Worm (Caenorhabditis elegans) whole organism, young adult: Measurements from ENCODE around the gene dhs-28.

Source experiments
- B0019.2 ChIP-seq: fragments of 200-800 bp; sonication (Bioruptor generic); conservative IDR thresholded peaks from 2 replicates; pipeline ENCODE4 v1.3.6; 2022; ENCODE audit warnings: missing genetic modification reagents, missing genetic modification characterization, missing compliant biosample characterization
- B0261.1 ChIP-seq: sonication (generic microtip); optimal IDR thresholded peaks from 2 replicates; lab custom pipeline; 2016; ENCODE audit warnings: mild to moderate bottlenecking, missing genetic modification characterization, moderate library complexity, missing compliant biosample characterization
- B0336.3 ChIP-seq: fragments of 200-800 bp; sonication (Bioruptor generic); IDR thresholded peaks from 2 replicates; pipeline ENCODE4 v1.3.6; 2022; ENCODE audit warnings: missing genetic modification characterization, missing compliant biosample characterization
- F10E7.11 ChIP-seq: sonication (generic microtip); optimal IDR thresholded peaks from 2 replicates; lab custom pipeline; 2017; ENCODE audit warnings: mild to moderate bottlenecking, missing genetic modification characterization, moderate library complexity, missing compliant biosample characterization
- F33H1.4 ChIP-seq: fragments of 200-800 bp; sonication (Bioruptor generic); IDR thresholded peaks from 2 replicates; pipeline ENCODE4 v1.3.6; 2022; ENCODE audit warnings: missing genetic modification reagents, missing genetic modification characterization, missing compliant biosample characterization
- F37B4.10 ChIP-seq: fragments of 200-800 bp; sonication (Bioruptor generic); IDR thresholded peaks from 2 replicates; pipeline ENCODE4 v1.3.6; 2022; ENCODE audit warnings: missing genetic modification characterization, missing compliant biosample characterization
- F57C9.4 ChIP-seq: sonication (generic microtip); optimal IDR thresholded peaks from 2 replicates; lab custom pipeline; 2017; ENCODE audit warnings: mild to moderate bottlenecking, missing genetic modification characterization, missing compliant biosample characterization
- Y53F4B.3 ChIP-seq: fragments of 200-800 bp; sonication (Bioruptor generic); IDR thresholded peaks from 2 replicates; pipeline ENCODE4 v1.3.6; 2022; ENCODE audit warnings: missing genetic modification reagents, missing genetic modification characterization, missing compliant biosample characterization
- Y53G8AR.9 ChIP-seq: fragments of 200-800 bp; sonication (Bioruptor generic); conservative IDR thresholded peaks from 2 replicates; pipeline ENCODE4 v1.3.6; 2022; ENCODE audit warnings: missing genetic modification reagents, missing genetic modification characterization, missing compliant biosample characterization
- Y56A3A.18 ChIP-seq: fragments of 200-800 bp; sonication (Bioruptor generic); IDR thresholded peaks from 2 replicates; pipeline ENCODE4 v1.3.6; 2022; ENCODE audit warnings: missing genetic modification reagents, missing genetic modification characterization, missing compliant biosample characterization
- Y79H2A.3 ChIP-seq: fragments of 200-800 bp; sonication (Bioruptor generic); conservative IDR thresholded peaks from 2 replicates; pipeline ENCODE4 v1.3.6; 2022; ENCODE audit warnings: missing genetic modification reagents, missing genetic modification characterization, missing compliant biosample characterization
- aptf-3 ChIP-seq: fragments of 200-800 bp; sonication (Bioruptor generic); IDR thresholded peaks from 2 replicates; pipeline ENCODE4 v1.3.6; 2022; ENCODE audit warnings: missing genetic modification characterization, missing compliant biosample characterization
- atf-7 ChIP-seq: sonication (generic microtip); optimal IDR thresholded peaks from 2 replicates; lab custom pipeline; 2017; ENCODE audit warnings: mild to moderate bottlenecking, missing genetic modification characterization, missing compliant biosample characterization
- athp-1 ChIP-seq: sonication (generic microtip); optimal IDR thresholded peaks from 2 replicates; lab custom pipeline; 2017; ENCODE audit warnings: mild to moderate bottlenecking, missing genetic modification characterization, missing compliant biosample characterization
- attf-5 ChIP-seq: fragments of 200-800 bp; sonication (Bioruptor generic); optimal IDR thresholded peaks from 2 replicates; lab custom pipeline; 2018; ENCODE audit warnings: mild to moderate bottlenecking, missing genetic modification characterization, missing compliant biosample characterization
- attf-6 ChIP-seq: fragments of 200-800 bp; sonication (Bioruptor generic); IDR thresholded peaks from 2 replicates; pipeline ENCODE4 v1.3.6; 2022; ENCODE audit warnings: missing genetic modification reagents, missing genetic modification characterization, missing compliant biosample characterization
- cebp-1 ChIP-seq, 2 experiments: fragments of 200-800 bp in 1 of 2; sonication (Bioruptor generic) in 1 of 2; sonication (generic microtip) in 1 of 2; IDR thresholded peaks in 1 of 2; optimal IDR thresholded peaks in 1 of 2; 2 replicates each; pipeline versions ENCODE4 v1.3.6 to Lab custom; 2017 to 2022; ENCODE audit warnings: missing compliant biosample characterization in 2 of 2, missing genetic modification characterization in 2 of 2, mild to moderate bottlenecking in 1 of 2, missing genetic modification reagents in 1 of 2, moderate library complexity in 1 of 2
- cebp-2 ChIP-seq: fragments of 200-800 bp; sonication (Bioruptor generic); IDR thresholded peaks from 2 replicates; pipeline ENCODE4 v1.3.6; 2022; ENCODE audit warnings: missing genetic modification characterization, missing compliant biosample characterization
- chd-7 ChIP-seq: sonication (generic microtip); optimal IDR thresholded peaks from 2 replicates; lab custom pipeline; 2016; ENCODE audit warnings: mild to moderate bottlenecking, missing genetic modification characterization, moderate library complexity, missing compliant biosample characterization
- dpff-1 ChIP-seq: sonication (generic microtip); optimal IDR thresholded peaks from 2 replicates; lab custom pipeline; 2017; ENCODE audit warnings: mild to moderate bottlenecking, missing genetic modification characterization, missing compliant biosample characterization
- dpl-1 ChIP-seq: fragments of 150-350 bp; optimal IDR thresholded peaks from 2 replicates; lab custom pipeline; 2014; ENCODE audit warnings: missing biosample characterization, missing genetic modification reagents, missing genetic modification characterization
- egrh-3 ChIP-seq: fragments of 200-800 bp; sonication (Bioruptor generic); IDR thresholded peaks from 2 replicates; pipeline ENCODE4 v1.3.6; 2022; ENCODE audit warnings: missing genetic modification reagents, missing genetic modification characterization, missing compliant biosample characterization
- ets-4 ChIP-seq: fragments of 200-800 bp; sonication (Bioruptor generic); optimal IDR thresholded peaks from 2 replicates; lab custom pipeline; 2018; ENCODE audit warnings: mild to moderate bottlenecking, missing genetic modification characterization, missing compliant biosample characterization
- hlh-26 ChIP-seq: fragments of 200-800 bp; sonication (Bioruptor generic); conservative IDR thresholded peaks from 2 replicates; pipeline ENCODE4 v1.3.6; 2022; ENCODE audit warnings: missing genetic modification reagents, missing genetic modification characterization, missing compliant biosample characterization
- hsf-1 ChIP-seq: fragments of 200-800 bp; sonication (Bioruptor generic); IDR thresholded peaks from 2 replicates; pipeline ENCODE4 v1.3.6; 2022; ENCODE audit warnings: missing genetic modification reagents, missing genetic modification characterization, missing compliant biosample characterization
- let-526 ChIP-seq: fragments of 200-800 bp; sonication (Bioruptor generic); IDR thresholded peaks from 2 replicates; pipeline ENCODE4 v1.3.6; 2022; ENCODE audit warnings: missing genetic modification reagents, missing genetic modification characterization, missing compliant biosample characterization
- lin-54 ChIP-seq: fragments of 200-800 bp; sonication (Bioruptor generic); optimal IDR thresholded peaks from 2 replicates; lab custom pipeline; 2018; ENCODE audit warnings: mild to moderate bottlenecking, missing genetic modification characterization, missing compliant biosample characterization
- lir-1 ChIP-seq: fragments of 200-800 bp; sonication (Bioruptor generic); conservative IDR thresholded peaks from 2 replicates; pipeline ENCODE4 v1.3.6; 2022; ENCODE audit warnings: missing genetic modification reagents, missing genetic modification characterization, missing compliant biosample characterization
- madf-3 ChIP-seq: fragments of 200-800 bp; sonication (Bioruptor generic); IDR thresholded peaks from 2 replicates; pipeline ENCODE4 v1.3.6; 2022; ENCODE audit warnings: missing genetic modification reagents, missing genetic modification characterization, missing compliant biosample characterization
- mel-28 ChIP-seq: sonication (generic microtip); optimal IDR thresholded peaks from 2 replicates; lab custom pipeline; 2016; ENCODE audit warnings: borderline replicate concordance, mild to moderate bottlenecking, missing genetic modification characterization, missing compliant biosample characterization
- nhr-120 ChIP-seq: fragments of 200-800 bp; sonication (Bioruptor generic); IDR thresholded peaks from 2 replicates; pipeline ENCODE4 v1.3.6; 2022; ENCODE audit warnings: missing genetic modification characterization, missing compliant biosample characterization
- nhr-80 ChIP-seq: sonication (generic microtip); optimal IDR thresholded peaks from 2 replicates; lab custom pipeline; 2016; ENCODE audit warnings: missing genetic modification characterization, missing compliant biosample characterization
- nhr-90 ChIP-seq: sonication (generic microtip); optimal IDR thresholded peaks from 2 replicates; lab custom pipeline; 2016; ENCODE audit warnings: missing genotype, mild to moderate bottlenecking, missing genetic modification characterization, missing compliant biosample characterization
- repo-1 ChIP-seq: sonication (generic microtip); optimal IDR thresholded peaks from 2 replicates; lab custom pipeline; 2017; ENCODE audit warnings: mild to moderate bottlenecking, missing genetic modification characterization, missing compliant biosample characterization
- zim-3 ChIP-seq: sonication (generic microtip); optimal IDR thresholded peaks from 2 replicates; lab custom pipeline; 2017; ENCODE audit warnings: mild to moderate bottlenecking, missing genetic modification characterization, moderate library complexity, missing compliant biosample characterization
- ztf-22 ChIP-seq: fragments of 200-800 bp; sonication (Bioruptor generic); optimal IDR thresholded peaks from 2 replicates; lab custom pipeline; 2018; ENCODE audit warnings: mild to moderate bottlenecking, missing genetic modification characterization, moderate library complexity, missing compliant biosample characterization
- ztf-3 ChIP-seq: fragments of 200-800 bp; sonication (Bioruptor generic); optimal IDR thresholded peaks from 2 replicates; lab custom pipeline; 2018; ENCODE audit warnings: mild to moderate bottlenecking, missing genetic modification characterization, missing compliant biosample characterization

The dhs-28 gene

DNA sequence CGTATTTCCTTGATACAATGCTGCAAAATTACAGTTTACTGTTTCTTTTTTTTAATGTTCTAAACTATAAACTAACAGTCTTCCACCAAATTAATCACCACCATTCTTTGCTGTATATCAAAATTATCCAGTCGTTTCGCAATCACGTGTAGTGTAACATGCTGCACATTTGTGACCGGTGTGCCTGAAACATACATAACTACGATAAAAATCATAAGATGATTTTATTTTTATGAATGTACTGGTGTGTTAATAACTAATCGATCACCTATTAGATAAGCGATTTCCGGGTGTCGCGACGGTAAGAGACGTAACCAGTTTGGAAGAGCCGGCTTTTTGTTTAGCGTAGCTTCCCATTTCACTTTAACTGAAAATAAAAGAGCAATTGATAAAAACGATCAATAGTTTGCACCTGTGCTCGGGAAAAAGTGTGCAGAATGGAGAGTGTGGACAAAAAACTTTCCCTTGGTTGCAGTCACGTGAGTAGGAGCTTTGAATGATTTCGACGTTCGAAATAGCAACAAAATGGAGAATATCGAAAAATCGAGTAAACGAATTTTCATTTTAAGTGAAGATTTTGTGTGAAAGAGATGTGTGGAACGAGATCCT, 29.2 kb upstream of the dhs-28 start, which contains the start of gene sgca-1:
sgca-1 (minus strand) TSS at position 584 of the 609 bp plus-strand sequence.
- no peak for TF ChIP-seq zim-3 (tag; lab: Kevin White, UChicago)
- no peak for TF ChIP-seq dpl-1 (GFP tag; lab: Kevin White, UChicago)
- TF ChIP-seq nhr-90: peak; percentile 36
- TF ChIP-seq Y56A3A.18 (GFP tag; lab: Robert Waterston, UW): no peak
- TF ChIP-seq atf-7 (tag; lab: Kevin White, UChicago): peak; percentile 10
- no peak for TF ChIP-seq nhr-120
- TF ChIP-seq nhr-80 (tag; lab: Kevin White, UChicago): peak; percentile 78
- 0 out of 2 replicates have a peak, but pooled peaks have one; percentile 10 for TF ChIP-seq cebp-1 (GFP tag; IDR thresholded peaks at IDR 0.05; lab: Robert Waterston, UW)
- TF ChIP-seq cebp-1 (tag; optimal IDR thresholded peaks at IDR 0.05; lab: Kevin White, UChicago): peak; percentile 74
- TF ChIP-seq F37B4.10 (GFP tag; lab: Robert Waterston, UW): no peak
- no peak for TF ChIP-seq cebp-2 (GFP tag; lab: Robert Waterston, UW)
- no peak for TF ChIP-seq mel-28 (tag; lab: Kevin White, UChicago)
- no peak for TF ChIP-seq attf-6
- TF ChIP-seq lir-1 (GFP tag; lab: Robert Waterston, UW): no peak
- TF ChIP-seq B0336.3 (GFP tag; lab: Robert Waterston, UW): no peak
- peak; percentile 74 for TF ChIP-seq ets-4
- TF ChIP-seq F57C9.4: no peak
- TF ChIP-seq athp-1 (tag; lab: Kevin White, UChicago): no peak
- TF ChIP-seq B0019.2 (GFP tag; lab: Robert Waterston, UW): no peak
- no peak for TF ChIP-seq Y53G8AR.9 (GFP tag; lab: Robert Waterston, UW)
- TF ChIP-seq ztf-22 (GFP tag; lab: Kevin White, UChicago): no peak
- no peak for TF ChIP-seq lin-54 (GFP tag; lab: Kevin White, UChicago)
- TF ChIP-seq egrh-3 (GFP tag; lab: Robert Waterston, UW): no peak

DNA sequence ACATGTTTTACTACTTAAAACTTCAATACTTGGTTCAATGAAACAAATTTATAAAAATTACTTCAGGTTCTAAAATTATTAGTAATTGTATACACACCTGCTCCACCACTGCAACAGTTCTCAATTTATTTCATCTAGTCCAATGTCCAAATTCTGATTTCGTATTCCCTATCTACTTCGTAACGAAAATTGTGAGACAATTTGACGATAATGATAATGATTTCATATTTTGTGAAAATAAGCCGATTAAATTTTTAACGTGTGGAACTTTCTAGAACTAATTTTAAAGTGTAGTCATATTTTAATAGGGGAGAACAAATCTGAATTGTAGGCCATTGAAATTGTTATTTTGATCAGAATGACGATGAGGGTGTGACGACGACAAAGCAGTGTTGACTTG, 27.8 kb upstream of the dhs-28 start:
- TF ChIP-seq hsf-1 (peak; percentile 50; the same call in 1 of the 2 replicates), F37B4.10 (GFP tag; lab: Robert Waterston, UW) (no peak)

DNA sequence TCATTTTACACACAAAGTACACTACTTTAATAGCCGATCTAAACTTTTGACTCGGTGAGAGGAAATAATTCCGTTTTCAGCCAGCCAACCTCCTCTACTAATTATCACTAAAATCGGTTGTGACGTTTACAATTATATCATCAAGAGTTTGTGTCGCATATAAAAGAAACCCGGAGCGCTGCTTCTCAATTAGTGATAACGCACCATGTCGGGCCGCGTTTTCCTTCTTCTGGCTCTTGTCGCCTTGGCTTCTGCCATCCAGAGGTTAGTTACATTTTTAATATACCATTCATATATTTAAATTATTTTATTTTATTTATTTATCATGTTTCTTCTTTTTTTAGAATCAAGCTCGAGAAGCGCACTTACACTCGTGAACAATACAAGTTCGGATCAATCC, 27.3 kb upstream of the dhs-28 start, which contains the start of gene asp-3:
asp-3 (plus strand) TSS at position 79 of the 400 bp plus-strand sequence.
- no peak for TF ChIP-seq madf-3 (GFP tag; lab: Robert Waterston, UW)
- no peak for TF ChIP-seq repo-1 (tag; lab: Kevin White, UChicago)
- no peak for TF ChIP-seq attf-5 (GFP tag; lab: Kevin White, UChicago)
- no peak for TF ChIP-seq dpl-1 (GFP tag; lab: Kevin White, UChicago)
- TF ChIP-seq let-526 (GFP tag; lab: Robert Waterston, UW): no peak
- TF ChIP-seq Y79H2A.3: no peak
- TF ChIP-seq dpff-1: no peak
- TF ChIP-seq hlh-26 (GFP tag; lab: Robert Waterston, UW): no peak
- no peak for TF ChIP-seq aptf-3 (GFP tag; lab: Robert Waterston, UW)
- TF ChIP-seq chd-7 (tag; lab: Kevin White, UChicago): no peak
- no peak for TF ChIP-seq F10E7.11 (tag; lab: Kevin White, UChicago)
- no peak for TF ChIP-seq nhr-120
- no peak for TF ChIP-seq B0261.1 (tag; lab: Kevin White, UChicago)
- TF ChIP-seq F33H1.4 (GFP tag; lab: Robert Waterston, UW): no peak
- TF ChIP-seq ztf-3 (GFP tag; lab: Kevin White, UChicago): no peak
- no peak for TF ChIP-seq Y53F4B.3 (GFP tag; lab: Robert Waterston, UW)
